Worm (Caenorhabditis elegans) whole organism, L3 larva: Measurements from ENCODE around the gene srw-130.

Experiments used
- egl-27 ChIP-seq: sonication (generic microtip); optimal IDR thresholded peaks from 4 replicates; lab custom pipeline; 2017; ENCODE audit warnings: missing biosample characterization, missing genetic modification reagents, missing genetic modification characterization
- lin-39 ChIP-seq: fragments of 150-350 bp; optimal IDR thresholded peaks from 2 replicates; lab custom pipeline; 2018; ENCODE audit warnings: missing biosample characterization, missing genetic modification reagents, missing genetic modification characterization
- nhr-237 ChIP-seq: fragments of 150-350 bp; optimal IDR thresholded peaks from 2 replicates; lab custom pipeline; 2014; ENCODE audit warnings: missing biosample characterization, missing genetic modification characterization
- nhr-28 ChIP-seq: fragments of 150-350 bp; optimal IDR thresholded peaks from 2 replicates; lab custom pipeline; 2014; ENCODE audit warnings: missing biosample characterization, missing genetic modification characterization
- nhr-77 ChIP-seq: fragments of 150-350 bp; optimal IDR thresholded peaks from 2 replicates; lab custom pipeline; 2014; ENCODE audit warnings: missing biosample characterization, missing genetic modification characterization
- ztf-4 ChIP-seq: fragments of 150-350 bp; optimal IDR thresholded peaks from 2 replicates; lab custom pipeline; 2014; ENCODE audit warnings: missing biosample characterization, missing genetic modification characterization

DNA sequence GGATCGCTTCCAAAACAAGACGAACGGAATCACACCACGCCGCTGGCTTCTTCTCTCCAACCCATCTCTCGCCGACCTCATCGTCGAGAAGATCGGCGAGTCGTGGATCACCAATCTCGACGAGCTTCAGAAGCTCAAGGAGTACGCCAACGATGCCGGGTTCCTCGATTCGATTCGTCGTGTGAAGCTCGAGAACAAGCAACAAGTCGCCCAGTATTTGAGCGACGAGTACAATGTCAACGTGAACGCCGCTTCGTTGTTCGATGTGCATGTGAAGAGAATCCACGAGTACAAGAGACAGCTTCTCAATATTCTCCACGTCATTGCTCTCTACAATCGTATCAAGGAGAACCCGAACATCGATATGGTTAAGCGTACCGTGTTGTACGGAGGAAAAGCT, 34.9 kb upstream of the srw-130 start:
- TF ChIP-seq nhr-237 (no peak), nhr-77 (tag; lab: Kevin White, UChicago) (no peak), nhr-28 (tag; lab: Kevin White, UChicago) (no peak), ztf-4 (tag; lab: Kevin White, UChicago) (no peak), lin-39 (tag; lab: Kevin White, UChicago) (no peak), egl-27 (no peak)
